Fruit fly (Drosophila melanogaster) whole organism, embryonic: Measurements from ENCODE around the gene Cdc7.

Experiments used
- CG10267 ChIP-seq: fragments of 200-800 bp; sonication (Bioruptor generic); optimal IDR thresholded peaks from 2 replicates; lab custom pipeline; 2018; ENCODE audit warnings: missing biosample characterization, mild to moderate bottlenecking, missing genetic modification characterization, moderate library complexity
- CG10431 ChIP-seq: fragments of 200-800 bp; sonication (Bioruptor generic); optimal IDR thresholded peaks from 3 replicates; lab custom pipeline; 2018; ENCODE audit warnings: missing biosample characterization, mild to moderate bottlenecking, missing genetic modification characterization
- CG10462 ChIP-seq: fragments of 200-800 bp; sonication (Bioruptor generic); optimal IDR thresholded peaks from 2 replicates; lab custom pipeline; 2016; ENCODE audit warnings: missing biosample characterization, missing genetic modification characterization
- CG1233 ChIP-seq: fragments of 200-800 bp; sonication (Bioruptor generic); optimal IDR thresholded peaks from 4 replicates; lab custom pipeline; 2018; ENCODE audit warnings: missing biosample characterization, mild to moderate bottlenecking, missing genetic modification characterization
- CG13296 ChIP-seq: fragments of 200-800 bp; sonication (Bioruptor generic); optimal IDR thresholded peaks from 3 replicates; lab custom pipeline; 2018; ENCODE audit warnings: missing biosample characterization, mild to moderate bottlenecking, missing genetic modification characterization
- CG13894 ChIP-seq: fragments of 200-800 bp; sonication (Bioruptor generic); optimal IDR thresholded peaks from 3 replicates; lab custom pipeline; 2018; ENCODE audit warnings: missing biosample characterization, mild to moderate bottlenecking, missing genetic modification characterization, moderate library complexity
- CG14050 ChIP-seq: fragments of 200-800 bp; sonication (Bioruptor generic); IDR thresholded peaks from 3 replicates; pipeline ENCODE4 v1.3.6; 2022; ENCODE audit warnings: missing biosample characterization, missing genetic modification characterization
- CG15479 ChIP-seq: fragments of 200-800 bp; sonication (Bioruptor generic); optimal IDR thresholded peaks from 3 replicates; lab custom pipeline; 2019; ENCODE audit warnings: missing biosample characterization, mild to moderate bottlenecking, missing genetic modification characterization, moderate library complexity
- CG15514 ChIP-seq: fragments of 200-800 bp; sonication (Bioruptor generic); optimal IDR thresholded peaks from 3 replicates; lab custom pipeline; 2017; ENCODE audit warnings: missing biosample characterization, missing genetic modification characterization, mild to moderate bottlenecking, moderate library complexity, missing genetic modification reagents
- CG1647 ChIP-seq: fragments of 200-800 bp; sonication (Bioruptor generic); optimal IDR thresholded peaks from 3 replicates; lab custom pipeline; 2016; ENCODE audit warnings: missing biosample characterization, missing genetic modification characterization
- CG17385 ChIP-seq: fragments of 200-800 bp; sonication (Bioruptor generic); optimal IDR thresholded peaks from 3 replicates; lab custom pipeline; 2018; ENCODE audit warnings: missing biosample characterization, mild to moderate bottlenecking, missing genetic modification characterization
- CG18764 ChIP-seq: fragments of 200-800 bp; sonication (Bioruptor generic); optimal IDR thresholded peaks from 3 replicates; lab custom pipeline; 2016; ENCODE audit warnings: missing biosample characterization, missing genetic modification characterization
- CG2678 ChIP-seq: fragments of 200-800 bp; sonication (Bioruptor generic); optimal IDR thresholded peaks from 3 replicates; lab custom pipeline; 2019; ENCODE audit warnings: missing biosample characterization, mild to moderate bottlenecking, missing genetic modification characterization, moderate library complexity
- CG31224 ChIP-seq: fragments of 200-800 bp; sonication (Bioruptor generic); IDR thresholded peaks from 2 replicates; pipeline ENCODE4 v1.3.6; 2022; ENCODE audit warnings: missing biosample characterization, missing genetic modification characterization
- CG34422 ChIP-seq: fragments of 200-800 bp; sonication (Bioruptor generic); IDR thresholded peaks from 3 replicates; pipeline ENCODE4 v1.3.6; 2022; ENCODE audit warnings: missing biosample characterization, missing genetic modification characterization
- CG3838 ChIP-seq: fragments of 200-800 bp; sonication (Bioruptor generic); optimal IDR thresholded peaks from 3 replicates; lab custom pipeline; 2016; ENCODE audit warnings: missing biosample characterization, missing genetic modification characterization
- CG4424 ChIP-seq: fragments of 200-800 bp; sonication (Bioruptor generic); optimal IDR thresholded peaks from 3 replicates; lab custom pipeline; 2016; ENCODE audit warnings: missing biosample characterization, missing genetic modification characterization
- CG6854 ChIP-seq: fragments of 200-800 bp; sonication (Bioruptor generic); optimal IDR thresholded peaks from 3 replicates; lab custom pipeline; 2017; ENCODE audit warnings: missing biosample characterization, mild to moderate bottlenecking, missing genetic modification characterization
- CG8290 ChIP-seq, 3 experiments: fragments of 200-800 bp; sonication (Bioruptor generic); optimal IDR thresholded peaks; 2 replicates each; lab custom pipeline; 2016 to 2019; ENCODE audit warnings: missing biosample characterization in 3 of 3, missing genetic modification characterization in 3 of 3, mild to moderate bottlenecking in 2 of 3, moderate library complexity in 1 of 3
- D19B ChIP-seq: fragments of 200-800 bp; sonication (Bioruptor generic); optimal IDR thresholded peaks from 2 replicates; lab custom pipeline; 2017; ENCODE audit warnings: missing biosample characterization, mild to moderate bottlenecking, missing genetic modification characterization
- Dip3 ChIP-seq: fragments of 200-800 bp; sonication (Bioruptor generic); optimal IDR thresholded peaks from 3 replicates; lab custom pipeline; 2016; ENCODE audit warnings: missing biosample characterization, missing genetic modification characterization
- ERR ChIP-seq: fragments of 200-800 bp; sonication (Bioruptor generic); optimal IDR thresholded peaks from 2 replicates; lab custom pipeline; 2016; ENCODE audit warnings: missing biosample characterization, missing genetic modification characterization
- Fer1 ChIP-seq: fragments of 200-800 bp; sonication (Bioruptor generic); optimal IDR thresholded peaks from 2 replicates; lab custom pipeline; 2017; ENCODE audit warnings: missing biosample characterization, mild to moderate bottlenecking, missing genetic modification characterization
- Fer3 ChIP-seq: fragments of 200-800 bp; sonication (Bioruptor generic); optimal IDR thresholded peaks from 2 replicates; lab custom pipeline; 2018; ENCODE audit warnings: missing biosample characterization, mild to moderate bottlenecking, missing genetic modification characterization, moderate library complexity
- HLH4C ChIP-seq: fragments of 200-800 bp; sonication (Bioruptor generic); IDR thresholded peaks from 3 replicates; pipeline ENCODE4 v1.3.6; 2022; ENCODE audit warnings: missing biosample characterization, missing genetic modification characterization; ENCODE audit not compliant: partially characterized antibody
- Hmr ChIP-seq: fragments of 200-800 bp; sonication (Bioruptor generic); optimal IDR thresholded peaks from 3 replicates; lab custom pipeline; 2017; ENCODE audit warnings: mild to moderate bottlenecking, missing biosample characterization, missing genetic modification reagents, missing genetic modification characterization
- Max ChIP-seq: fragments of 200-800 bp; sonication (Bioruptor generic); optimal IDR thresholded peaks from 2 replicates; lab custom pipeline; 2016; ENCODE audit warnings: missing biosample characterization, mild to moderate bottlenecking, missing genetic modification characterization
- Med ChIP-seq: fragments of 200-800 bp; sonication (Bioruptor generic); peaks from one replicate; lab custom pipeline; 2016; ENCODE audit warnings: missing biosample characterization, missing genetic modification characterization, mild to moderate bottlenecking, inconsistent platforms, moderate library complexity
- Mrtf ChIP-seq: fragments of 200-800 bp; sonication (Bioruptor generic); IDR thresholded peaks from 3 replicates; pipeline ENCODE4 v1.3.6; 2022; ENCODE audit warnings: missing biosample characterization, missing genetic modification characterization
- Pdp1 ChIP-seq, 2 experiments: fragments of 200-800 bp; sonication (Bioruptor generic); optimal IDR thresholded peaks; 3 replicates each; lab custom pipeline; 2016; ENCODE audit warnings: missing biosample characterization in 2 of 2, missing genetic modification characterization in 2 of 2, mild to moderate bottlenecking in 1 of 2, moderate library complexity in 1 of 2
- Six4 ChIP-seq: fragments of 200-800 bp; sonication (Bioruptor generic); optimal IDR thresholded peaks from 2 replicates; lab custom pipeline; 2016; ENCODE audit warnings: missing biosample characterization, missing genetic modification characterization
- cato ChIP-seq: fragments of 200-800 bp; sonication (Bioruptor generic); optimal IDR thresholded peaks from 2 replicates; lab custom pipeline; 2016; ENCODE audit warnings: missing biosample characterization, missing genetic modification characterization, borderline replicate concordance
- caup ChIP-seq: fragments of 200-800 bp; sonication (Bioruptor generic); optimal IDR thresholded peaks from 3 replicates; lab custom pipeline; 2017; ENCODE audit warnings: missing biosample characterization, mild to moderate bottlenecking, missing genetic modification characterization, moderate library complexity; ENCODE audit not compliant: severe bottlenecking
- dysf ChIP-seq: fragments of 200-800 bp; sonication (Bioruptor generic); IDR thresholded peaks from 3 replicates; pipeline ENCODE4 v1.3.6; 2022; ENCODE audit warnings: missing biosample characterization, missing genetic modification characterization
- eve ChIP-seq, 2 experiments: fragments of >200 bp; optimal IDR thresholded peaks; 2 replicates each; lab custom pipeline; 2017; ENCODE audit warnings: missing biosample characterization in 2 of 2, missing genetic modification characterization in 2 of 2
- exex ChIP-seq: fragments of 200-800 bp; sonication (Bioruptor generic); optimal IDR thresholded peaks from 4 replicates; lab custom pipeline; 2018; ENCODE audit warnings: missing biosample characterization, mild to moderate bottlenecking, missing genetic modification characterization, moderate library complexity
- fru ChIP-seq: fragments of >200 bp; optimal IDR thresholded peaks from 2 replicates; lab custom pipeline; 2017
- grn ChIP-seq: fragments of 200-800 bp; sonication (Bioruptor generic); optimal IDR thresholded peaks from 3 replicates; lab custom pipeline; 2017; ENCODE audit warnings: missing biosample characterization, missing genetic modification characterization
- h ChIP-seq: fragments of >200 bp; optimal IDR thresholded peaks from 2 replicates; lab custom pipeline; 2017
- jigr1 ChIP-seq: fragments of 200-800 bp; sonication (Bioruptor generic); IDR thresholded peaks from 3 replicates; pipeline ENCODE4 v1.3.6; 2022; ENCODE audit warnings: missing biosample characterization, missing genetic modification characterization
- lab ChIP-seq: fragments of 200-800 bp; sonication (Bioruptor generic); optimal IDR thresholded peaks from 3 replicates; lab custom pipeline; 2017; ENCODE audit warnings: missing biosample characterization, missing genetic modification characterization, mild to moderate bottlenecking, moderate library complexity, missing genetic modification reagents
- lilli ChIP-seq: fragments of 200-800 bp; sonication (Bioruptor generic); optimal IDR thresholded peaks from 3 replicates; lab custom pipeline; 2016; ENCODE audit warnings: missing biosample characterization, missing genetic modification characterization
- mirr ChIP-seq: fragments of 200-800 bp; sonication (Bioruptor generic); optimal IDR thresholded peaks from 3 replicates; lab custom pipeline; 2018; ENCODE audit warnings: missing biosample characterization, mild to moderate bottlenecking, missing genetic modification characterization
- mld ChIP-seq: fragments of 200-800 bp; sonication (Bioruptor generic); IDR thresholded peaks from 3 replicates; pipeline ENCODE4 v1.3.6; 2022; ENCODE audit warnings: missing biosample characterization, missing genetic modification characterization; ENCODE audit not compliant: partially characterized antibody
- tgo ChIP-seq: fragments of 200-800 bp; sonication (Bioruptor generic); IDR thresholded peaks from 3 replicates; pipeline ENCODE4 v1.3.6; 2022; ENCODE audit warnings: missing biosample characterization, missing genetic modification characterization
- tll ChIP-seq, 2 experiments: fragments of 200-800 bp in 1 of 2; fragments of >200 bp in 1 of 2; sonication (Bioruptor generic) in 1 of 2; optimal IDR thresholded peaks; 2 replicates each; lab custom pipeline; 2017 to 2019; ENCODE audit warnings: missing biosample characterization in 2 of 2, missing genetic modification characterization in 2 of 2, mild to moderate bottlenecking in 1 of 2, moderate library complexity in 1 of 2
- toy ChIP-seq: fragments of 200-800 bp; sonication (Bioruptor generic); IDR thresholded peaks from 2 replicates; pipeline ENCODE4 v1.3.6; 2022; ENCODE audit warnings: missing biosample characterization, missing genetic modification characterization
- trh ChIP-seq: fragments of 200-800 bp; sonication (Bioruptor generic); optimal IDR thresholded peaks from 2 replicates; lab custom pipeline; 2016; ENCODE audit warnings: missing biosample characterization, missing genetic modification characterization
- twi ChIP-seq: fragments of 200-800 bp; optimal IDR thresholded peaks from 2 replicates; lab custom pipeline; 2019; ENCODE audit warnings: missing biosample characterization, mild to moderate bottlenecking, missing genetic modification characterization, moderate library complexity
- zf30C ChIP-seq: fragments of 200-800 bp; sonication (Bioruptor generic); optimal IDR thresholded peaks from 3 replicates; lab custom pipeline; 2018; ENCODE audit warnings: missing biosample characterization, mild to moderate bottlenecking, missing genetic modification characterization

Cdc7 gene

dm6 chrX:6613581-6613980, 40.8 kb upstream of the Cdc7 start:
- peak; percentile 7 for TF ChIP-seq CG15514 (GFP tag; lab: Kevin White, UChicago)
- peak; percentile 34 for TF ChIP-seq exex (tag; lab: Kevin White, UChicago)
- peak; percentile 72 for TF ChIP-seq Med (GFP tag; lab: Kevin White, UChicago)
- peak in 1 of 2 experiments; percentile 23 for TF ChIP-seq eve (GFP tag; optimal IDR thresholded peaks at IDR 0.05; lab: Kevin White, UChicago)
- TF ChIP-seq lab: peak; percentile 53
- no peak for TF ChIP-seq CG8290 (GFP tag; optimal IDR thresholded peaks at IDR 0.05; lab: Kevin White, UChicago)
- peak in 1 of 2 experiments; percentile 5 for TF ChIP-seq CG8290 (tag; optimal IDR thresholded peaks at IDR 0.05; lab: Kevin White, UChicago)
- TF ChIP-seq Max (GFP tag; lab: Kevin White, UChicago): no peak
- peak; percentile 7 for TF ChIP-seq Hmr (GFP tag; lab: Kevin White, UChicago)
- peak; percentile 25 for TF ChIP-seq caup (GFP tag; lab: Kevin White, UChicago)
- TF ChIP-seq Fer1: peak; percentile 2
- TF ChIP-seq h (lab: Kevin White, UChicago): no peak
- peak; percentile 47 for TF ChIP-seq CG13894 (tag; lab: Kevin White, UChicago)
- TF ChIP-seq cato (GFP tag; lab: Kevin White, UChicago): no peak
- no peak for TF ChIP-seq trh (GFP tag; lab: Kevin White, UChicago)
- TF ChIP-seq ERR (GFP tag; lab: Kevin White, UChicago): no peak
- TF ChIP-seq Six4 (GFP tag; lab: Kevin White, UChicago): no peak
- TF ChIP-seq CG2678 (tag; lab: Kevin White, UChicago): peak; percentile 3
- TF ChIP-seq CG34422 (GFP tag; lab: Robert Waterston, UW): no peak
- peak; percentile 74 for TF ChIP-seq twi
- no peak for TF ChIP-seq CG14050 (GFP tag; lab: Robert Waterston, UW)
- TF ChIP-seq dysf: no peak
- peak; percentile 0 for TF ChIP-seq grn (GFP tag; lab: Kevin White, UChicago)
- TF ChIP-seq Pdp1 (GFP tag; optimal IDR thresholded peaks at IDR 0.05; lab: Kevin White, UChicago): peak in 1 of 2 experiments; percentile 25
- no peak for TF ChIP-seq CG10267

- TF ChIP-seq tll (GFP tag; optimal IDR thresholded peaks at IDR 0.05; lab: Kevin White, UChicago) (no peak), toy (GFP tag; lab: Robert Waterston, UW) (no peak), mirr (GFP tag; lab: Kevin White, UChicago) (peak; percentile 51), fru (lab: Kevin White, UChicago) (no peak), CG4424 (GFP tag; lab: Kevin White, UChicago) (peak; percentile 14), Fer3 (tag; lab: Kevin White, UChicago) (peak; percentile 25), CG10462 (GFP tag; lab: Kevin White, UChicago) (no peak), CG3838 (GFP tag; lab: Kevin White, UChicago) (no peak), CG17385 (GFP tag; lab: Kevin White, UChicago) (peak; percentile 24), CG15479 (GFP tag; lab: Kevin White, UChicago) (no peak), mld (GFP tag; lab: Robert Waterston, UW) (no peak), jigr1 (GFP tag; lab: Robert Waterston, UW) (no peak), Dip3 (GFP tag; lab: Kevin White, UChicago) (no peak), CG10431 (no peak), tgo (GFP tag; lab: Robert Waterston, UW) (no peak), CG1647 (no peak), Mrtf (no peak), CG18764 (no peak), CG1233 (GFP tag; lab: Kevin White, UChicago) (peak; percentile 34), CG6854 (GFP tag; lab: Kevin White, UChicago) (peak; percentile 45), D19B (GFP tag; lab: Kevin White, UChicago) (no peak), lab (peak; percentile 75), CG31224 (GFP tag; lab: Robert Waterston, UW) (no peak), h (lab: Kevin White, UChicago) (no peak), zf30C (GFP tag; lab: Kevin White, UChicago) (no peak), lilli (GFP tag; lab: Kevin White, UChicago) (no peak), HLH4C (GFP tag; lab: Robert Waterston, UW) (no peak), CG13296 (GFP tag; lab: Kevin White, UChicago) (peak; percentile 53)
Observed at dm6 chrX:6614266-6614665, 40.1 kb upstream of the Cdc7 start.
